Fruit fly (Drosophila melanogaster): ENCODE data around the gene CG11598.

Gene CG11598

dm6 chr3R:12641620-12642019, 6.9 kb downstream of the CG11598 start:
- TF ChIP-seq CTCF (optimal IDR thresholded peaks at IDR 0.05) (no peak), CG8478 (optimal IDR thresholded peaks at IDR 0.05) (no peak)

- no peak for TF ChIP-seq CTCF (optimal IDR thresholded peaks at IDR 0.05)
- no peak for TF ChIP-seq CG8478 (optimal IDR thresholded peaks at IDR 0.05)
Observed at dm6 chr3R:12642051-12642532, 7.4 kb downstream of the CG11598 start, which contains the start of gene CG6753. Gene CG6753, minus strand, starts transcription at chr3R:12642482.

dm6 chr3R:12644621-12645310, 10.0 kb downstream of the CG11598 start:
- TF ChIP-seq CG8478 (optimal IDR thresholded peaks at IDR 0.05) (no peak), CTCF (optimal IDR thresholded peaks at IDR 0.05) (no peak)

- no peak for TF ChIP-seq CG8478 (optimal IDR thresholded peaks at IDR 0.05)
- TF ChIP-seq CTCF (optimal IDR thresholded peaks at IDR 0.05), result no peak
Observed at dm6 chr3R:12645771-12646317, 11.1 kb downstream of the CG11598 start.

- no peak for TF ChIP-seq CTCF (optimal IDR thresholded peaks at IDR 0.05)
- no peak for TF ChIP-seq CG8478 (optimal IDR thresholded peaks at IDR 0.05)
Observed at dm6 chr3R:12646926-12647325, 12.2 kb downstream of the CG11598 start.

dm6 chr3R:12647348-12647747, 12.6 kb downstream of the CG11598 start:
- no peak for TF ChIP-seq CG8478 (optimal IDR thresholded peaks at IDR 0.05)
- no peak for TF ChIP-seq CTCF (optimal IDR thresholded peaks at IDR 0.05)

dm6 chr3R:12647954-12648353, 13.2 kb downstream of the CG11598 start, which contains the start of gene Dtg:
Gene Dtg, plus strand, starts transcription at chr3R:12648058.
- TF ChIP-seq CG8478 (optimal IDR thresholded peaks at IDR 0.05), result no peak
- TF ChIP-seq CTCF (optimal IDR thresholded peaks at IDR 0.05), result no peak

- TF ChIP-seq CG8478 (optimal IDR thresholded peaks at IDR 0.05), result no peak
- no peak for TF ChIP-seq CTCF (optimal IDR thresholded peaks at IDR 0.05)
Observed at dm6 chr3R:12649099-12650029, 14.6 kb downstream of the CG11598 start.

- TF ChIP-seq CTCF (optimal IDR thresholded peaks at IDR 0.05) (peak; percentile 67 to 77), CG8478 (optimal IDR thresholded peaks at IDR 0.05) (no peak)
Observed at dm6 chr3R:12650537-12650936, 15.8 kb downstream of the CG11598 start.

- no peak for TF ChIP-seq CG8478 (optimal IDR thresholded peaks at IDR 0.05)
- no peak for TF ChIP-seq CTCF (optimal IDR thresholded peaks at IDR 0.05)
Observed at dm6 chr3R:12652736-12653135, 18.0 kb downstream of the CG11598 start.

dm6 chr3R:12653511-12654252, 19.0 kb downstream of the CG11598 start:
- no peak for TF ChIP-seq CTCF (optimal IDR thresholded peaks at IDR 0.05)
- no peak for TF ChIP-seq CG8478 (optimal IDR thresholded peaks at IDR 0.05)

- TF ChIP-seq CTCF (optimal IDR thresholded peaks at IDR 0.05) (no peak), CG8478 (optimal IDR thresholded peaks at IDR 0.05) (no peak)
Observed at dm6 chr3R:12654253-12654623, 19.5 kb downstream of the CG11598 start, which contains the start of gene CG6225. Gene CG6225, plus strand, starts transcription at chr3R:12654577.

- TF ChIP-seq CTCF (optimal IDR thresholded peaks at IDR 0.05) (no peak), CG8478 (optimal IDR thresholded peaks at IDR 0.05) (no peak)
Observed at dm6 chr3R:12656946-12657566, 22.3 kb downstream of the CG11598 start.

- TF ChIP-seq CTCF (optimal IDR thresholded peaks at IDR 0.05), result no peak
- no peak for TF ChIP-seq CG8478 (optimal IDR thresholded peaks at IDR 0.05)
Observed at dm6 chr3R:12662531-12662930, 27.8 kb downstream of the CG11598 start, which contains the start of gene CG14395. Gene CG14395, plus strand, starts transcription at chr3R:12662831.
